Worm (Caenorhabditis elegans): Measurements from ENCODE around the gene gln-2.

gln-2 gene

DNA sequence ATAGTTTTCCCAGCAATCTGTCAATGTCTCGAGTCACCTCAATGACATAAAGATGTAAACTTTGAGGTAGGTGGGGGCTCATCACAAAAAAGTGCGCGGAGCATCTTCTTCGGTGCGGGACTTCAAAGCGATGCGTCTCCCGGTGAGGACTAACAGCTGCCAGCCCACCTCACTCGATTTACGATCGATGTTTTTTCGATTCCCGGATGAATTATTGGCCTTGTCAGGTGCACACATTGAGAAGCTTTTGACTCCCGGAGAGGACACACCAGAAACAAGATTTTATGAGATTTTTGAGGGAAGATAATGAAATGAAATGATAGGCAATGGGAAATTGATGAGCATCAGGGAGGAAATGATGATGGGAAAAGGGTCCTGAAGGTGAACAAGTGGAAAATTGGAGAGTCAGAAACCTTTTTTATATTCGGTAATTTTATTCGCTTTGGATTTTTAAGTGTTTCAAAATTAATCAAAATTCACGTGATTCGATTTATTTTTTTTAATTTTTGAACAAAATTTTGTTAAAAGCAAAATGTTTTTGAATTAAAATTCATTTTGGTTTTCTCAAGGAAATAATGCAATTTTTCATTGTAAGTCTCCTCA, 42.3 kb upstream of the gln-2 start, which contains the start of gene C05B5.12:
C05B5.12 (plus strand) TSS at position 553 of the 603 bp plus-strand sequence.
- TF ChIP-seq Y95B8A.8 (GFP tag; IDR thresholded peaks at IDR 0.05) (no peak), fkh-3 (tag; optimal IDR thresholded peaks at IDR 0.05) (no peak), ceh-40 (GFP tag; IDR thresholded peaks at IDR 0.05) (no peak), lin-40 (tag; optimal IDR thresholded peaks at IDR 0.05) (no peak), F33H1.4 (GFP tag; IDR thresholded peaks at IDR 0.05) (no peak)

- TF ChIP-seq dox-1 (GFP tag; IDR thresholded peaks at IDR 0.05) (no peak), hsf-1 (GFP tag; IDR thresholded peaks at IDR 0.05) (no peak), madf-10 (tag; optimal IDR thresholded peaks at IDR 0.05) (no peak), nfya-2 (GFP tag; IDR thresholded peaks at IDR 0.05) (no peak), pbrm-1 (GFP tag; IDR thresholded peaks at IDR 0.05) (no peak), sdz-38 (tag; optimal IDR thresholded peaks at IDR 0.05) (no peak), B0261.1 (tag; optimal IDR thresholded peaks at IDR 0.05) (no peak), B0019.2 (GFP tag; conservative IDR thresholded peaks at IDR 0.05) (no peak)
Measured at ce11 chrIII:9985542-9985941, 40.9 kb upstream of the gln-2 start.

DNA sequence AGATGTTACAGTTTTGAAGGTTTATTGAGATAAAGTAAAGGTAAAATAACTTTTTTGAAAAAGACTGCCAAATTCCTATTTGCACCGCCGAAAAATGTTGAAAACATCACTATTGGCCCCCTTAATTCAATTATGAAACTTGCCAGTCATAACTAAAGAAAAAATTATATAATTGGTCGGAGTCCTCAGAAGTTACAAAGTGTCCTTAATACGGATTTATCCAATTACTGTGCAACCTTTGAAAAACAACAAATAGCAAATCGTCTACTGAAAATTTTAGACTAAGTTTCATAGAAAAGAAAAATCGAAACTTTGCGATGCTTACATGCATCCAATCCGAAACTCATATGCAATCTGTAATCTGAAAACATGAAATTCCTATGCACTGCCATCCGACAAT, 40.0 kb upstream of the gln-2 start:
- TF ChIP-seq F57C9.4 (tag; optimal IDR thresholded peaks at IDR 0.05) (no peak), lin-40 (tag; optimal IDR thresholded peaks at IDR 0.05) (no peak), efl-1 (GFP tag; optimal IDR thresholded peaks at IDR 0.05) (no peak), D2030.7 (GFP tag; IDR thresholded peaks at IDR 0.05) (no peak), nfyb-1 (GFP tag; IDR thresholded peaks at IDR 0.05) (no peak), ekl-4 (GFP tag; IDR thresholded peaks at IDR 0.05) (no peak), chd-7 (tag; optimal IDR thresholded peaks at IDR 0.05) (no peak), let-607 (tag; optimal IDR thresholded peaks at IDR 0.05) (no peak), sdz-38 (tag; optimal IDR thresholded peaks at IDR 0.05) (no peak), B0336.3 (GFP tag; IDR thresholded peaks at IDR 0.05) (no peak), mes-4 (tag; optimal IDR thresholded peaks at IDR 0.05) (no peak), unc-130 (GFP tag; optimal IDR thresholded peaks at IDR 0.05) (no peak), lir-1 (GFP tag; conservative IDR thresholded peaks at IDR 0.05) (no peak)

- TF ChIP-seq madf-8 (GFP tag; conservative IDR thresholded peaks at IDR 0.05) (no peak), rec-8 (tag; optimal IDR thresholded peaks at IDR 0.05) (no peak), mxl-1 (tag; optimal IDR thresholded peaks at IDR 0.05) (no peak), lin-26 (GFP tag; IDR thresholded peaks at IDR 0.05) (no peak), egl-18 (GFP tag; IDR thresholded peaks at IDR 0.05) (no peak), D2030.7 (GFP tag; IDR thresholded peaks at IDR 0.05) (no peak), C17E4.6 (GFP tag; IDR thresholded peaks at IDR 0.05) (no peak), zfh-2 (GFP tag; conservative IDR thresholded peaks at IDR 0.05) (no peak), akir-1 (GFP tag; optimal IDR thresholded peaks at IDR 0.05) (no peak), snpc-3.4 (tag; optimal IDR thresholded peaks at IDR 0.05) (no peak), ztf-22 (GFP tag; optimal IDR thresholded peaks at IDR 0.05) (no peak), C06A6.2 (GFP tag; conservative IDR thresholded peaks at IDR 0.05) (no peak), egrh-3 (GFP tag; IDR thresholded peaks at IDR 0.05) (no peak), tbx-9 (tag; optimal IDR thresholded peaks at IDR 0.05; ENCODE audit: borderline replicate concordance) (no peak)
Measured at ce11 chrIII:9982119-9982642, 37.6 kb upstream of the gln-2 start.
